Worm (Caenorhabditis elegans): Measurements from ENCODE around the gene polh-1.

DNA sequence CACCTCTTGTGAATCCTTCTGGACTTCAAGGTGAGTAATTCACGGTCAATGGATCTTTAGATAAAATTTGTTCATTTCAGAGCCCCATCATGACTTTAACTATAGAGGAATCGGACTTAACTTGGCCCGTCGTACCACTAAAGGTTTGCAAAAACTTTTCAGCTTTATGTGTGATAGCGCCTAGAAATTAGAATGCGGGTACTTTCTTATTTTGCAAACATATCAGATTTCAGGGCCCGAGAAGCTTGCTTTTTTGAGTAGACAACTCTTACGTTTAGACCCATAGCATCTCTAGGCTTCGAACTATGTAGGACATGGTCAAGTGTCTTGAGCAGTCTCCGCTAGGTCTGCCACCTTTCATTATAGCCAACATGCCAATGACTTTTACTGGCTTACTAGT is 27.4 kb upstream of the polh-1 start:
- TF ChIP-seq ztf-29 (GFP tag; IDR thresholded peaks at IDR 0.05) (no peak), flt-1 (GFP tag; IDR thresholded peaks at IDR 0.05) (no peak), klf-2 (GFP tag; conservative IDR thresholded peaks at IDR 0.05) (no peak), med-1 (GFP tag; optimal IDR thresholded peaks at IDR 0.05; ENCODE audit: insufficient read depth) (no peak), ref-1 (GFP tag; conservative IDR thresholded peaks at IDR 0.05) (no peak), tab-1 (GFP tag; IDR thresholded peaks at IDR 0.05) (no peak), ztf-23 (GFP tag; IDR thresholded peaks at IDR 0.05) (no peak), T22C8.4 (GFP tag; IDR thresholded peaks at IDR 0.05) (no peak)

Measured in whole organism, midembryonic.